Fruit fly (Drosophila melanogaster): ENCODE measurements around the gene Ugt305A1.

DNA sequence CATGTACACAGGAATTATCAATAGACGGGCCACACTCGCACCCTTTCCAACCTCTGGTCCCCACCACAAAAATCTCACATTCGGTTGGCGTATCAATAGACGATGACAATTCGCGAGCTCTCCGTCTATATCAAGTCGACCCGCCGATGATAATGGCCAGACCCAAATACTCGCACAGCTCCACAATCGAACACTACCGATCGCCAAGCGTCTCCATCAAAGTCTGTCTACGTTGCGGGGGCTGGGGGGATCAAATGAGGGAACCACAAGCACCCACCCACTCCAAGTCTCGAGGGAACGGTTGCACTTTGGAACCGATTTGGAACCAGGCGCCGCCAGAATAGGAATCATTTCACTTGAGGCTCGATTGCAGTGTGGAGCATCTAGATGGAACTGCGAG is 8.8 kb downstream of the Ugt305A1 start:
- TF ChIP-seq D1 (tag; optimal IDR thresholded peaks at IDR 0.05) (no peak), CG9948 (tag; optimal IDR thresholded peaks at IDR 0.05) (no peak), EcR (GFP tag; optimal IDR thresholded peaks at IDR 0.05) (no peak), Pif1B (GFP tag; optimal IDR thresholded peaks at IDR 0.05) (no peak), fd96Ca (GFP tag; IDR thresholded peaks at IDR 0.05) (peak; percentile 56; the same call in 2 of the 3 replicates), CG17806 (tag; optimal IDR thresholded peaks at IDR 0.05) (no peak)

All from whole organism, pupa.